Worm (Caenorhabditis elegans) whole organism, L4 larva: Measurements from ENCODE around the gene fil-2.

Source experiments
- fos-1 ChIP-seq: fragments of 150-350 bp; optimal IDR thresholded peaks from 2 replicates; lab custom pipeline; 2014; ENCODE audit warnings: missing biosample characterization, missing genetic modification characterization
- lsy-2 ChIP-seq, 2 experiments: fragments of 150-350 bp in 1 of 2; sonication (generic microtip) in 1 of 2; optimal IDR thresholded peaks; 2 replicates each; lab custom pipeline; 2014 to 2017; ENCODE audit warnings: missing biosample characterization in 2 of 2, missing genetic modification characterization in 2 of 2
- madf-5 ChIP-seq, 2 experiments: fragments of 200-800 bp; sonication (Bioruptor generic); IDR thresholded peaks; 2 replicates each; pipeline ENCODE4 v1.3.6; 2022; ENCODE audit warnings: missing compliant biosample characterization in 2 of 2, missing genetic modification characterization in 2 of 2
- nhr-237 ChIP-seq: sonication (generic microtip); optimal IDR thresholded peaks from 2 replicates; lab custom pipeline; 2017; ENCODE audit warnings: missing biosample characterization, missing genetic modification characterization
- skn-1 ChIP-seq: fragments of 150-350 bp; optimal IDR thresholded peaks from 2 replicates; lab custom pipeline; 2014; ENCODE audit warnings: missing biosample characterization, missing genetic modification characterization

- no peak for TF ChIP-seq nhr-237 (tag; lab: Kevin White, UChicago)
- TF ChIP-seq skn-1 (tag; lab: Kevin White, UChicago), result no peak
- no peak for TF ChIP-seq fos-1
- TF ChIP-seq lsy-2 (tag; optimal IDR thresholded peaks at IDR 0.05; lab: Kevin White, UChicago), result no peak
- no peak for TF ChIP-seq madf-5 (GFP tag; IDR thresholded peaks at IDR 0.05; lab: Robert Waterston, UW)
These were observed 35.6 kb upstream of the fil-2 start for ce11 chrV:6243260-6243659.
